Worm (Caenorhabditis elegans) whole organism, L4 larva: ENCODE results near the gene ZK512.2.

Experiments used
- ama-1 ChIP-seq: fragments of 150-350 bp; optimal IDR thresholded peaks from 2 replicates; lab custom pipeline; 2014; ENCODE audit warnings: inconsistent platforms, mixed read lengths
- skn-1 ChIP-seq: fragments of 150-350 bp; optimal IDR thresholded peaks from 2 replicates; lab custom pipeline; 2014; ENCODE audit warnings: missing biosample characterization, missing genetic modification characterization

DNA sequence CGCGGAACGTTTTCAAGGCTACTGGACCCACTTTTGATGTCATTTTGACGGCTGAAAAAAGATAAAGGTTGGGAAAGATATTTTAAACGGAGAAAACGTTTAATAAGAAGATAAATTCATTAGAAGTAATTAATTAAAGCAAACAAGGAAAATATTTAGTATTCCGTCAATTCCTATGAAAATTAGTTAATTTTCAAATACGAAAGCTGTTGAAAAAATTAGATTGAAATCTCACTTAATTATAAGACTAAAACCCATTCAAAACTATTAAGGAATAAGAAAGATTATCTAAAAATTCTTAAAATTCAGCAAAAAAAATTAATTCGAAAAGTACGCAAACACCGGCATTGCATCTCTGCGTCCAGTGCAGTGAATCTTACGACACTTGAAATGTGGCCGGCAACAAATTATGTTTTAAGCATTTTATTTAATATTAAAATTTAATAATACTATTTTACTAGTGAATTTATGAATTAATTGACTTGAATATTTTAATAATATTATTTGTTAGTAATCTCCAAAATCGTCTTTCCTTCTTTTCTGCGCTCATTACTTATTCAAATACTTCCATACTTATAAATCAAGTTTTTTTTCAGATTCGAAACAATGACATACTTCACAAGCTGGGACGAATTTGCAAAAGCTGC, at the start of gene ZK512.2, which contains the start of gene ZK512.4:
- TF ChIP-seq ama-1 (lab: Kevin White, UChicago) (no peak), skn-1 (tag; lab: Kevin White, UChicago) (no peak)
